Worm (Caenorhabditis elegans) whole organism, late embryonic: ENCODE measurements around the gene cyp-25A2.
"Not testable (repeated sequence)": the region's sequence is repeated elsewhere in the genome, so short reads cannot be mapped to it uniquely, and the experiment has no call there.

Experiments
- C08G9.2 ChIP-seq: sonication (generic microtip); optimal IDR thresholded peaks from 2 replicates; lab custom pipeline; 2016; ENCODE audit warnings: mild to moderate bottlenecking, missing genetic modification characterization, moderate library complexity, missing compliant biosample characterization
- F13H6.1 ChIP-seq: sonication (generic microtip); optimal IDR thresholded peaks from 2 replicates; lab custom pipeline; 2016; ENCODE audit warnings: missing genetic modification characterization, missing compliant biosample characterization
- Y22D7AL.16 ChIP-seq: sonication (generic microtip); optimal IDR thresholded peaks from 2 replicates; lab custom pipeline; 2016; ENCODE audit warnings: missing genetic modification characterization, missing compliant biosample characterization
- ceh-14 ChIP-seq: sonication (generic microtip); optimal IDR thresholded peaks from 2 replicates; lab custom pipeline; 2016; ENCODE audit warnings: missing genotype, missing genetic modification characterization, missing compliant biosample characterization
- ceh-2 ChIP-seq: sonication (generic microtip); optimal IDR thresholded peaks from 2 replicates; lab custom pipeline; 2016; ENCODE audit warnings: missing genotype, missing genetic modification characterization, missing compliant biosample characterization
- ceh-22 ChIP-seq: sonication (generic microtip); optimal IDR thresholded peaks from 2 replicates; lab custom pipeline; 2017; ENCODE audit warnings: missing biosample characterization, missing genetic modification characterization
- ceh-30 ChIP-seq: fragments of 150-350 bp; optimal IDR thresholded peaks from 2 replicates; lab custom pipeline; 2014; ENCODE audit warnings: missing biosample characterization, missing genetic modification characterization
- ceh-34 ChIP-seq: sonication (generic microtip); optimal IDR thresholded peaks from 2 replicates; lab custom pipeline; 2016; ENCODE audit warnings: mild to moderate bottlenecking, missing genetic modification characterization, missing compliant biosample characterization
- ceh-9 ChIP-seq: sonication (generic microtip); optimal IDR thresholded peaks from 2 replicates; lab custom pipeline; 2016; ENCODE audit warnings: mild to moderate bottlenecking, missing genetic modification characterization, inconsistent platforms, missing compliant biosample characterization
- che-1 ChIP-seq: sonication (generic microtip); optimal IDR thresholded peaks from 2 replicates; lab custom pipeline; 2016; ENCODE audit warnings: mild to moderate bottlenecking, missing genetic modification characterization, missing compliant biosample characterization
- dve-1 ChIP-seq: sonication (generic microtip); optimal IDR thresholded peaks from 2 replicates; lab custom pipeline; 2017; ENCODE audit warnings: antibody characterized with exemption, mild to moderate bottlenecking, missing genetic modification characterization, missing compliant biosample characterization
- elt-4 ChIP-seq: sonication (generic microtip); optimal IDR thresholded peaks from 2 replicates; lab custom pipeline; 2016; ENCODE audit warnings: missing genetic modification characterization, missing compliant biosample characterization
- ets-4 ChIP-seq: sonication (generic microtip); optimal IDR thresholded peaks from 2 replicates; lab custom pipeline; 2016; ENCODE audit warnings: missing genetic modification characterization, missing compliant biosample characterization
- fkh-10 ChIP-seq: fragments of 150-350 bp; optimal IDR thresholded peaks from 2 replicates; lab custom pipeline; 2014; ENCODE audit warnings: missing biosample characterization, missing genetic modification reagents, missing genetic modification characterization
- gmeb-2 ChIP-seq: sonication (generic microtip); optimal IDR thresholded peaks from 2 replicates; lab custom pipeline; 2016; ENCODE audit warnings: missing genetic modification characterization, inconsistent platforms, missing compliant biosample characterization
- hlh-6 ChIP-seq: sonication (generic microtip); optimal IDR thresholded peaks from 2 replicates; lab custom pipeline; 2016; ENCODE audit warnings: missing genotype, missing genetic modification characterization, missing compliant biosample characterization
- lin-11 ChIP-seq: fragments of 200-800 bp; sonication (Bioruptor generic); optimal IDR thresholded peaks from 2 replicates; lab custom pipeline; 2018; ENCODE audit warnings: mild to moderate bottlenecking, missing genetic modification characterization, missing compliant biosample characterization
- nhr-11 ChIP-seq: fragments of 150-350 bp; optimal IDR thresholded peaks from 2 replicates; lab custom pipeline; 2014; ENCODE audit warnings: missing biosample characterization, missing genetic modification characterization
- pag-3 ChIP-seq: sonication (generic microtip); optimal IDR thresholded peaks from 2 replicates; lab custom pipeline; 2016; ENCODE audit warnings: missing compliant biosample characterization, missing genetic modification characterization, borderline replicate concordance
- pax-1 ChIP-seq: fragments of 150-350 bp; optimal IDR thresholded peaks from 2 replicates; lab custom pipeline; 2014; ENCODE audit warnings: missing biosample characterization, missing genetic modification characterization
- pha-2 ChIP-seq: sonication (generic microtip); optimal IDR thresholded peaks from 2 replicates; lab custom pipeline; 2017; ENCODE audit warnings: mild to moderate bottlenecking, missing genetic modification characterization, missing compliant biosample characterization
- pha-4 ChIP-seq: fragments of 150-350 bp; optimal IDR thresholded peaks from 2 replicates; lab custom pipeline; 2018; ENCODE audit warnings: missing biosample characterization, missing genetic modification reagents, missing genetic modification characterization
- pros-1 ChIP-seq: fragments of 150-350 bp; optimal IDR thresholded peaks from 2 replicates; lab custom pipeline; 2014; ENCODE audit warnings: missing biosample characterization, missing genetic modification reagents, missing genetic modification characterization
- sox-2 ChIP-seq: fragments of 200-800 bp; sonication (Bioruptor generic); IDR thresholded peaks from 2 replicates; pipeline ENCODE4 v1.3.6; 2022; ENCODE audit warnings: missing genetic modification reagents, missing genetic modification characterization, missing compliant biosample characterization
- sox-4 ChIP-seq: sonication (generic microtip); optimal IDR thresholded peaks from 2 replicates; lab custom pipeline; 2017; ENCODE audit warnings: mild to moderate bottlenecking, missing genetic modification characterization, inconsistent platforms, missing compliant biosample characterization
- syd-9 ChIP-seq: sonication (generic microtip); optimal IDR thresholded peaks from 2 replicates; lab custom pipeline; 2016; ENCODE audit warnings: mild to moderate bottlenecking, missing genetic modification characterization, moderate library complexity, missing compliant biosample characterization
- ttx-3 ChIP-seq: sonication (generic microtip); optimal IDR thresholded peaks from 2 replicates; lab custom pipeline; 2016; ENCODE audit warnings: missing genetic modification reagents, missing genetic modification characterization, missing compliant biosample characterization
- zip-5 ChIP-seq: sonication (generic microtip); optimal IDR thresholded peaks from 2 replicates; lab custom pipeline; 2016; ENCODE audit warnings: missing genetic modification characterization, missing compliant biosample characterization
- ztf-16 ChIP-seq: sonication (generic microtip); optimal IDR thresholded peaks from 2 replicates; lab custom pipeline; 2017; ENCODE audit warnings: missing genetic modification characterization, missing compliant biosample characterization

The cyp-25A2 gene

ce11 chrIII:3832291-3832690, 2.7 kb upstream of the cyp-25A2 start, which contains the start of gene cyp-25A1:
Gene cyp-25A1, plus strand, starts transcription at chrIII:3832591.
- TF ChIP-seq che-1 (tag; lab: Kevin White, UChicago), result no peak
- no peak for TF ChIP-seq pax-1 (tag; lab: Kevin White, UChicago)
- TF ChIP-seq ceh-22 (tag; lab: Kevin White, UChicago), result no peak
- TF ChIP-seq pros-1, result no peak
- no peak for TF ChIP-seq sox-2 (GFP tag; lab: Robert Waterston, UW)
- TF ChIP-seq ceh-9 (tag; lab: Kevin White, UChicago), result no peak
- TF ChIP-seq ets-4, result no peak
- TF ChIP-seq pha-4 (tag; lab: Kevin White, UChicago), result no peak
- TF ChIP-seq fkh-10 (GFP tag; lab: Kevin White, UChicago), result no peak
- no peak for TF ChIP-seq syd-9
- TF ChIP-seq gmeb-2 (tag; lab: Kevin White, UChicago), result no peak
- TF ChIP-seq dve-1 (tag; lab: Kevin White, UChicago), result no peak
- no peak for TF ChIP-seq ttx-3
- no peak for TF ChIP-seq ceh-14

ce11 chrIII:3839635-3840034, 4.6 kb downstream of the cyp-25A2 start, which contains the start of gene cyp-25A3:
Gene cyp-25A3, minus strand, starts transcription at chrIII:3839735.
- TF ChIP-seq C08G9.2 (tag; lab: Kevin White, UChicago) (no peak), Y22D7AL.16 (tag; lab: Kevin White, UChicago) (no peak), pha-4 (tag; lab: Kevin White, UChicago) (no peak), nhr-11 (tag; lab: Kevin White, UChicago) (no peak), sox-4 (tag; lab: Kevin White, UChicago) (no peak), gmeb-2 (tag; lab: Kevin White, UChicago) (no peak), elt-4 (tag; lab: Kevin White, UChicago) (no peak), pag-3 (tag; lab: Kevin White, UChicago) (no peak), ceh-14 (no peak), zip-5 (tag; lab: Kevin White, UChicago) (no peak), ztf-16 (tag; lab: Kevin White, UChicago) (no peak)
- TF ChIP-seq, all 69 proteins: peak for 0

- not testable (repeated sequence) for TF ChIP-seq pax-1 (tag; lab: Kevin White, UChicago); pros-1; F13H6.1
- TF ChIP-seq, all 69 proteins: peak for 0; not testable (repeated sequence) for 69
Measured at ce11 chrIII:3840279-3840678, 5.3 kb downstream of the cyp-25A2 start, which contains the start of gene C36A4.11. Gene C36A4.11, plus strand, starts transcription at chrIII:3840579.

ce11 chrIII:3843514-3843913, 8.5 kb downstream of the cyp-25A2 start, which contains the start of gene C36A4.4:
Gene C36A4.4, minus strand, starts transcription at chrIII:3843614.
- TF ChIP-seq ceh-30, che-1, lin-11 (tag; lab: Kevin White, UChicago): not testable (repeated sequence)

- TF ChIP-seq ceh-2 (tag; lab: Kevin White, UChicago); pha-2 (tag; lab: Kevin White, UChicago); hlh-6: not testable (repeated sequence)
Measured at ce11 chrIII:3844746-3845145, 9.7 kb downstream of the cyp-25A2 start, which contains the start of gene maph-1.3. Gene maph-1.3, plus strand, starts transcription at chrIII:3844893.

- TF ChIP-seq ceh-34 (tag; lab: Kevin White, UChicago), result peak; percentile 3
- TF ChIP-seq, all 69 proteins: peak for 1; not testable (repeated sequence) for 68
Measured at ce11 chrIII:3852030-3852579, 17.1 kb downstream of the cyp-25A2 start, which contains the start of gene cyp-25A4. Gene cyp-25A4, minus strand, starts transcription at chrIII:3852080.
